Fruit fly (Drosophila melanogaster) whole organism, embryonic: ENCODE data around the gene CG1307.
A peak's percentile ranks its signal among the peaks of the same experiment; 100 is the strongest.

Source experiments
- CG11398 ChIP-seq: fragments of 200-800 bp; sonication (Bioruptor generic); optimal IDR thresholded peaks from 2 replicates; lab custom pipeline; 2016; ENCODE audit warnings: missing biosample characterization, missing genetic modification characterization
- CG13296 ChIP-seq: fragments of 200-800 bp; sonication (Bioruptor generic); optimal IDR thresholded peaks from 3 replicates; lab custom pipeline; 2018; ENCODE audit warnings: missing biosample characterization, mild to moderate bottlenecking, missing genetic modification characterization
- CG16815 ChIP-seq: fragments of 200-800 bp; sonication (Bioruptor generic); optimal IDR thresholded peaks from 3 replicates; lab custom pipeline; 2017; ENCODE audit warnings: missing biosample characterization, mild to moderate bottlenecking, missing genetic modification characterization
- CG17328 ChIP-seq: fragments of 200-800 bp; sonication (Bioruptor generic); IDR thresholded peaks from 2 replicates; pipeline ENCODE4 v1.3.6; 2022; ENCODE audit warnings: missing biosample characterization, missing genetic modification characterization
- CG17359 ChIP-seq: fragments of 200-800 bp; sonication (Bioruptor generic); optimal IDR thresholded peaks from 3 replicates; lab custom pipeline; 2018; ENCODE audit warnings: missing biosample characterization, mild to moderate bottlenecking, missing genetic modification characterization, moderate library complexity
- CG17802 ChIP-seq: fragments of 200-800 bp; sonication (Bioruptor generic); optimal IDR thresholded peaks from 2 replicates; lab custom pipeline; 2018; ENCODE audit warnings: missing biosample characterization, mild to moderate bottlenecking, missing genetic modification characterization, moderate library complexity
- CG18262 ChIP-seq: fragments of 200-800 bp; optimal IDR thresholded peaks from 3 replicates; lab custom pipeline; 2019; ENCODE audit warnings: missing biosample characterization, mild to moderate bottlenecking, missing genetic modification characterization, moderate library complexity
- CG2889 ChIP-seq: fragments of 200-800 bp; sonication (Bioruptor generic); IDR thresholded peaks from 3 replicates; pipeline ENCODE4 v1.3.6; 2022; ENCODE audit warnings: missing biosample characterization, missing genetic modification characterization
- CG31224 ChIP-seq: fragments of 200-800 bp; sonication (Bioruptor generic); IDR thresholded peaks from 2 replicates; pipeline ENCODE4 v1.3.6; 2022; ENCODE audit warnings: missing biosample characterization, missing genetic modification characterization
- CG34224 ChIP-seq: fragments of 200-800 bp; sonication (Bioruptor generic); IDR thresholded peaks from 3 replicates; pipeline ENCODE4 v1.3.6; 2022; ENCODE audit warnings: missing biosample characterization, missing genetic modification characterization; ENCODE audit not compliant: partially characterized antibody
- CG3838 ChIP-seq: fragments of 200-800 bp; sonication (Bioruptor generic); optimal IDR thresholded peaks from 3 replicates; lab custom pipeline; 2016; ENCODE audit warnings: missing biosample characterization, missing genetic modification characterization
- CG5245 ChIP-seq: fragments of 200-800 bp; sonication (Bioruptor generic); optimal IDR thresholded peaks from 3 replicates; lab custom pipeline; 2016; ENCODE audit warnings: missing biosample characterization, missing genetic modification characterization
- CG6254 ChIP-seq: fragments of 200-800 bp; sonication (Bioruptor generic); optimal IDR thresholded peaks from 3 replicates; lab custom pipeline; 2017; ENCODE audit warnings: mild to moderate bottlenecking, missing biosample characterization, missing genetic modification reagents, missing genetic modification characterization
- CG6813 ChIP-seq: fragments of 200-800 bp; sonication (Bioruptor generic); optimal IDR thresholded peaks from 2 replicates; lab custom pipeline; 2017; ENCODE audit warnings: missing biosample characterization, missing genetic modification characterization, mild to moderate bottlenecking, moderate library complexity, missing genetic modification reagents
- CG7987 ChIP-seq: fragments of 200-800 bp; sonication (Bioruptor generic); optimal IDR thresholded peaks from 2 replicates; lab custom pipeline; 2018; ENCODE audit warnings: missing biosample characterization, mild to moderate bottlenecking, missing genetic modification characterization, moderate library complexity
- CG8944 ChIP-seq: fragments of 200-800 bp; sonication (Bioruptor generic); optimal IDR thresholded peaks from 3 replicates; lab custom pipeline; 2016; ENCODE audit warnings: missing biosample characterization, missing genetic modification characterization
- CG9727 ChIP-seq: fragments of 200-800 bp; sonication (Bioruptor generic); optimal IDR thresholded peaks from 3 replicates; lab custom pipeline; 2017; ENCODE audit warnings: missing biosample characterization, mild to moderate bottlenecking, missing genetic modification characterization
- CHES-1-like ChIP-seq: fragments of 200-800 bp; sonication (Bioruptor generic); optimal IDR thresholded peaks from 2 replicates; lab custom pipeline; 2016; ENCODE audit warnings: missing biosample characterization, missing genetic modification characterization
- CTCF ChIP-seq: fragments of 200-800 bp; sonication (Bioruptor generic); optimal IDR thresholded peaks from 2 replicates; lab custom pipeline; 2017; ENCODE audit warnings: missing biosample characterization, mild to moderate bottlenecking, missing genetic modification characterization, moderate library complexity
- ERR ChIP-seq: fragments of 200-800 bp; sonication (Bioruptor generic); optimal IDR thresholded peaks from 2 replicates; lab custom pipeline; 2016; ENCODE audit warnings: missing biosample characterization, missing genetic modification characterization
- Elba2 ChIP-seq: fragments of 200-800 bp; sonication (Bioruptor generic); optimal IDR thresholded peaks from 3 replicates; lab custom pipeline; 2016; ENCODE audit warnings: missing biosample characterization, missing genetic modification characterization
- Fer2 ChIP-seq: fragments of 200-800 bp; sonication (Bioruptor generic); optimal IDR thresholded peaks from 2 replicates; lab custom pipeline; 2018; ENCODE audit warnings: missing biosample characterization, mild to moderate bottlenecking, missing genetic modification characterization, moderate library complexity
- Hr39 ChIP-seq: fragments of >200 bp; optimal IDR thresholded peaks from 2 replicates; lab custom pipeline; 2017
- MESR4 ChIP-seq: fragments of 200-800 bp; sonication (Bioruptor generic); optimal IDR thresholded peaks from 2 replicates; lab custom pipeline; 2018; ENCODE audit warnings: missing biosample characterization, mild to moderate bottlenecking, missing genetic modification characterization, moderate library complexity
- Scr ChIP-seq: fragments of 200-800 bp; sonication (Bioruptor generic); IDR thresholded peaks from 2 replicates; pipeline ENCODE4 v1.3.6; 2022; ENCODE audit warnings: missing biosample characterization, missing genetic modification characterization; ENCODE audit not compliant: partially characterized antibody
- Taf1 ChIP-seq: fragments of 200-800 bp; sonication (Bioruptor generic); IDR thresholded peaks from 2 replicates; pipeline ENCODE4 v1.3.6; 2022; ENCODE audit warnings: missing biosample characterization, missing genetic modification characterization
- aop ChIP-seq: fragments of 200-800 bp; sonication (Bioruptor generic); IDR thresholded peaks from 2 replicates; pipeline ENCODE4 v1.3.6; 2022; ENCODE audit warnings: missing biosample characterization, missing genetic modification characterization
- cato ChIP-seq: fragments of 200-800 bp; sonication (Bioruptor generic); optimal IDR thresholded peaks from 2 replicates; lab custom pipeline; 2016; ENCODE audit warnings: missing biosample characterization, missing genetic modification characterization, borderline replicate concordance
- caup ChIP-seq: fragments of 200-800 bp; sonication (Bioruptor generic); optimal IDR thresholded peaks from 3 replicates; lab custom pipeline; 2017; ENCODE audit warnings: missing biosample characterization, mild to moderate bottlenecking, missing genetic modification characterization, moderate library complexity; ENCODE audit not compliant: severe bottlenecking
- corto ChIP-seq: fragments of 200-800 bp; sonication (Bioruptor generic); optimal IDR thresholded peaks from 2 replicates; lab custom pipeline; 2016; ENCODE audit warnings: missing biosample characterization, mild to moderate bottlenecking, missing genetic modification characterization, moderate library complexity
- danr ChIP-seq: fragments of 200-800 bp; sonication (Bioruptor generic); IDR thresholded peaks from 2 replicates; pipeline ENCODE4 v1.3.6; 2022; ENCODE audit warnings: missing biosample characterization, missing genetic modification characterization
- dpn ChIP-seq, 2 experiments: fragments of 200-800 bp; sonication (Bioruptor generic); optimal IDR thresholded peaks; 3 replicates each; lab custom pipeline; 2016; ENCODE audit warnings: missing biosample characterization in 2 of 2, missing genetic modification characterization in 2 of 2
- ems ChIP-seq: fragments of 200-800 bp; sonication (Bioruptor generic); optimal IDR thresholded peaks from 3 replicates; lab custom pipeline; 2016; ENCODE audit warnings: missing biosample characterization, missing genetic modification characterization
- fru ChIP-seq: fragments of >200 bp; optimal IDR thresholded peaks from 2 replicates; lab custom pipeline; 2017
- gro ChIP-seq: fragments of 200-800 bp; sonication (Bioruptor generic); optimal IDR thresholded peaks from 2 replicates; lab custom pipeline; 2016; ENCODE audit warnings: missing biosample characterization, missing genetic modification characterization
- hb ChIP-seq: fragments of 200-800 bp; sonication (Bioruptor generic); IDR thresholded peaks from 3 replicates; pipeline ENCODE4 v1.3.6; 2022; ENCODE audit warnings: missing biosample characterization, missing genetic modification characterization; ENCODE audit not compliant: partially characterized antibody
- jigr1 ChIP-seq: fragments of 200-800 bp; sonication (Bioruptor generic); IDR thresholded peaks from 3 replicates; pipeline ENCODE4 v1.3.6; 2022; ENCODE audit warnings: missing biosample characterization, missing genetic modification characterization
- lab ChIP-seq: fragments of 200-800 bp; sonication (Bioruptor generic); optimal IDR thresholded peaks from 3 replicates; lab custom pipeline; 2017; ENCODE audit warnings: missing biosample characterization, missing genetic modification characterization, mild to moderate bottlenecking, moderate library complexity, missing genetic modification reagents
- maf-S ChIP-seq: fragments of 200-800 bp; sonication (Bioruptor generic); optimal IDR thresholded peaks from 2 replicates; lab custom pipeline; 2016; ENCODE audit warnings: missing biosample characterization, missing genetic modification characterization
- nau ChIP-seq: fragments of 200-800 bp; sonication (Bioruptor generic); optimal IDR thresholded peaks from 3 replicates; lab custom pipeline; 2017; ENCODE audit warnings: missing biosample characterization, mild to moderate bottlenecking, missing genetic modification characterization, missing genetic modification reagents
- nerfin-1 ChIP-seq: fragments of 200-800 bp; sonication (Bioruptor generic); optimal IDR thresholded peaks from 3 replicates; lab custom pipeline; 2019; ENCODE audit warnings: missing biosample characterization, mild to moderate bottlenecking, missing genetic modification characterization, moderate library complexity
- nom ChIP-seq: fragments of 200-800 bp; sonication (Bioruptor generic); optimal IDR thresholded peaks from 2 replicates; lab custom pipeline; 2017; ENCODE audit warnings: missing biosample characterization, missing genetic modification characterization, mild to moderate bottlenecking, moderate library complexity, missing genetic modification reagents
- oc ChIP-seq: fragments of 200-800 bp; sonication (Bioruptor generic); optimal IDR thresholded peaks from 2 replicates; lab custom pipeline; 2018; ENCODE audit warnings: missing biosample characterization, mild to moderate bottlenecking, missing genetic modification characterization, moderate library complexity
- phol ChIP-seq: fragments of 200-800 bp; sonication (Bioruptor generic); optimal IDR thresholded peaks from 3 replicates; lab custom pipeline; 2018; ENCODE audit warnings: missing biosample characterization, mild to moderate bottlenecking, missing genetic modification characterization, moderate library complexity
- salm ChIP-seq: fragments of 200-800 bp; sonication (Bioruptor generic); optimal IDR thresholded peaks from 2 replicates; lab custom pipeline; 2018; ENCODE audit warnings: missing biosample characterization, mild to moderate bottlenecking, missing genetic modification characterization
- slp2 ChIP-seq: fragments of 200-800 bp; sonication (Bioruptor generic); optimal IDR thresholded peaks from 2 replicates; lab custom pipeline; 2016; ENCODE audit warnings: missing biosample characterization, missing genetic modification characterization
- sob ChIP-seq: fragments of 200-800 bp; sonication (Bioruptor generic); IDR thresholded peaks from 2 replicates; pipeline ENCODE4 v1.3.6; 2022; ENCODE audit warnings: missing biosample characterization, missing genetic modification characterization
- sqz ChIP-seq: fragments of 200-800 bp; sonication (Bioruptor generic); optimal IDR thresholded peaks from 3 replicates; lab custom pipeline; 2018; ENCODE audit warnings: missing biosample characterization, mild to moderate bottlenecking, missing genetic modification characterization
- tx ChIP-seq: fragments of 200-800 bp; sonication (Bioruptor generic); optimal IDR thresholded peaks from 2 replicates; lab custom pipeline; 2016; ENCODE audit warnings: missing biosample characterization, missing genetic modification characterization
- wdn ChIP-seq: fragments of 200-800 bp; sonication (Bioruptor generic); IDR thresholded peaks from 2 replicates; pipeline ENCODE4 v1.3.6; 2022; ENCODE audit warnings: missing biosample characterization, missing genetic modification characterization
- yki ChIP-seq: fragments of >200 bp; optimal IDR thresholded peaks from 3 replicates; lab custom pipeline; 2018
- z ChIP-seq: fragments of 200-800 bp; sonication (Bioruptor generic); IDR thresholded peaks from 3 replicates; pipeline ENCODE4 v1.3.6; 2022; ENCODE audit warnings: missing biosample characterization, missing genetic modification characterization
- zf30C ChIP-seq: fragments of 200-800 bp; sonication (Bioruptor generic); optimal IDR thresholded peaks from 3 replicates; lab custom pipeline; 2018; ENCODE audit warnings: missing biosample characterization, mild to moderate bottlenecking, missing genetic modification characterization

CG1307 gene

dm6 chr3R:6646740-6647139 lies 10.5 kb downstream of the CG1307 start, which contains the start of gene Taf1 (continued):
- TF ChIP-seq cato (GFP tag; lab: Kevin White, UChicago): no peak
- no peak for TF ChIP-seq oc (tag; lab: Kevin White, UChicago)
- no peak for TF ChIP-seq hb (GFP tag; lab: Robert Waterston, UW)
- no peak for TF ChIP-seq CG13296 (GFP tag; lab: Kevin White, UChicago)
- no peak for TF ChIP-seq fru (lab: Kevin White, UChicago)
- peak; percentile 37; the same call in 1 of the 2 replicates for TF ChIP-seq Scr (GFP tag; lab: Robert Waterston, UW)
- no peak for TF ChIP-seq CG17328 (GFP tag; lab: Robert Waterston, UW)
- no peak for TF ChIP-seq lab
- TF ChIP-seq gro (GFP tag; lab: Kevin White, UChicago): no peak
- no peak for TF ChIP-seq jigr1 (GFP tag; lab: Robert Waterston, UW)
- TF ChIP-seq z (GFP tag; lab: Robert Waterston, UW): no peak
- TF ChIP-seq CG9727 (GFP tag; lab: Kevin White, UChicago): no peak
- TF ChIP-seq wdn (GFP tag; lab: Robert Waterston, UW): no peak
- TF ChIP-seq aop: no peak
- no peak for TF ChIP-seq CG8944 (GFP tag; lab: Kevin White, UChicago)
- no peak for TF ChIP-seq ems (GFP tag; lab: Kevin White, UChicago)
- TF ChIP-seq nom (GFP tag; lab: Kevin White, UChicago): no peak
- TF ChIP-seq CG3838 (GFP tag; lab: Kevin White, UChicago): no peak
- TF ChIP-seq CG11398 (GFP tag; lab: Kevin White, UChicago): no peak
- no peak for TF ChIP-seq CG5245
- no peak for TF ChIP-seq danr (GFP tag; lab: Robert Waterston, UW)
- peak; percentile 33; the same call in 1 of the 3 replicates for TF ChIP-seq CG34224 (GFP tag; lab: Robert Waterston, UW)
- TF ChIP-seq CG6813 (GFP tag; lab: Kevin White, UChicago): no peak
- TF ChIP-seq CG17359: no peak
- TF ChIP-seq Hr39: no peak
- no peak for TF ChIP-seq sob
- TF ChIP-seq sqz (GFP tag; lab: Kevin White, UChicago): no peak
- TF ChIP-seq CG2889 (GFP tag; lab: Robert Waterston, UW): no peak
- no peak for TF ChIP-seq dpn (GFP tag; optimal IDR thresholded peaks at IDR 0.05; lab: Kevin White, UChicago)
- TF ChIP-seq MESR4 (GFP tag; lab: Kevin White, UChicago): peak; percentile 99
- no peak for TF ChIP-seq Fer2 (tag; lab: Kevin White, UChicago)
- TF ChIP-seq CHES-1-like: no peak
- TF ChIP-seq maf-S: peak; percentile 8
- no peak for TF ChIP-seq ERR
- peak; percentile 75 for TF ChIP-seq CTCF (GFP tag; lab: Kevin White, UChicago)
- no peak for TF ChIP-seq Elba2 (GFP tag; lab: Kevin White, UChicago)
- no peak for TF ChIP-seq yki
- peak; percentile 64 for TF ChIP-seq phol
- TF ChIP-seq salm (tag; lab: Kevin White, UChicago): no peak
- no peak for TF ChIP-seq nerfin-1
- TF ChIP-seq caup (GFP tag; lab: Kevin White, UChicago): no peak
- TF ChIP-seq CG31224 (GFP tag; lab: Robert Waterston, UW): no peak
- TF ChIP-seq zf30C (GFP tag; lab: Kevin White, UChicago): no peak
- TF ChIP-seq corto (GFP tag; lab: Kevin White, UChicago): no peak
- TF ChIP-seq tx: no peak
- TF ChIP-seq CG16815 (GFP tag; lab: Kevin White, UChicago): no peak
- TF ChIP-seq CG7987 (GFP tag; lab: Kevin White, UChicago): no peak
- TF ChIP-seq CG6254 (GFP tag; lab: Kevin White, UChicago): no peak
- TF ChIP-seq slp2 (GFP tag; lab: Kevin White, UChicago): no peak
- no peak for TF ChIP-seq CG18262
- TF ChIP-seq CG17802 (tag; lab: Kevin White, UChicago): no peak
- TF ChIP-seq Taf1: no peak
- TF ChIP-seq nau (GFP tag; lab: Kevin White, UChicago): no peak
